Fruit fly (Drosophila melanogaster): ENCODE data around the gene Srp9.

Srp9 gene

DNA sequence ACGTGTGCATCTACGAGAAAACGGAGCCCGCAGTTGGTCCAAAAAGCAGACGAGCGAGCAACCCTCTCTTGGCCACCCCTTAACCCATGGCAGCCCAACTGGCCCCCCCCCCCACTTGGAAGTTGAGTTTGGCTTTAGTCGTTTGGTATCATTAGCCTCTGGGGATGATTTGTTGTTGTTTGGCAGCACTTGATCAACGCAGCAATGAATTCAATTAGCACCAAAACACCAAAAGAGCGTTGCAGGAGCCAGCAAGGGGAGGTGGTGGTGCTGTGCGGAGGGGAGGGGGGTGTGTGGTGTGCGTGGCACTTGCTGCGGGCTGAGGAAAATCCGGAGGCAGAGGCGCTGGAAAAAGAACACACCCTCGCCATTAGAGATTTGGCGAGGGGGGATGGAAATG lies 18.8 kb downstream of the Srp9 start:
- TF ChIP-seq CG12768 (GFP tag; optimal IDR thresholded peaks at IDR 0.05) = no peak
- no peak for TF ChIP-seq CG11617 (GFP tag; optimal IDR thresholded peaks at IDR 0.05)
- TF ChIP-seq pad (GFP tag; optimal IDR thresholded peaks at IDR 0.05) = no peak
- no peak for TF ChIP-seq ovo (GFP tag; optimal IDR thresholded peaks at IDR 0.05)
- no peak for TF ChIP-seq kay (GFP tag; ENCODE audit: borderline replicate concordance)

DNA sequence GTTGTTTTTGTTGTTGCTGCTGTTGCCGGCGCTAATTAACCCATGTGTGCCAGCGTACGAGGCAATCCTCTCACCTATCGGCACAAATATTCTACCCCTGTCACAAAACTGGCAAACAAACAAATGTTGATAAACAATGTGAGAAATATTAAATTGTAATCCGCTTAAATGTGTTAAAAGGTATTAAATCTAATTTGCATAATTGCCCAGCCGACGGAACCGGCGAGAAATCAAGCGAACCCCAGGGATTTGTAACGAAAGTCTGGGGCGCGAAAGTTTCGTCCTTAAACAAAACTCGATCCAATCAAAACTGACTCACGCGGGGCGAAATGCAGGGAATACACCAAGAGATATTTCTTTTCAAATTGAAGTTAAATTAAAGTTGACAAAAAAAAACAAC lies 20.5 kb downstream of the Srp9 start:
- TF ChIP-seq CG5204 (GFP tag; optimal IDR thresholded peaks at IDR 0.05) (no peak), Clk (GFP tag; optimal IDR thresholded peaks at IDR 0.05) (no peak), Crg-1 (GFP tag; optimal IDR thresholded peaks at IDR 0.05) (no peak), cnc (optimal IDR thresholded peaks at IDR 0.05) (no peak), tj (GFP tag; optimal IDR thresholded peaks at IDR 0.05) (no peak), toe (GFP tag; optimal IDR thresholded peaks at IDR 0.05) (no peak), Hr96 (GFP tag; optimal IDR thresholded peaks at IDR 0.05) (no peak), cic (GFP tag; optimal IDR thresholded peaks at IDR 0.05) (no peak), CG11617 (GFP tag; optimal IDR thresholded peaks at IDR 0.05) (no peak), Mnt (GFP tag; optimal IDR thresholded peaks at IDR 0.05) (no peak), pad (GFP tag; optimal IDR thresholded peaks at IDR 0.05) (no peak), CG1620 (GFP tag; optimal IDR thresholded peaks at IDR 0.05) (no peak), CG12768 (GFP tag; optimal IDR thresholded peaks at IDR 0.05) (no peak), kay (GFP tag; ENCODE audit: borderline replicate concordance) (no peak), CG7045 (GFP tag; optimal IDR thresholded peaks at IDR 0.05) (no peak), CG33017 (tag; optimal IDR thresholded peaks at IDR 0.05) (no peak), ovo (GFP tag; optimal IDR thresholded peaks at IDR 0.05) (no peak), CG7101 (tag; optimal IDR thresholded peaks at IDR 0.05) (no peak), CG14711 (tag; optimal IDR thresholded peaks at IDR 0.05) (no peak), bab1 (GFP tag; optimal IDR thresholded peaks at IDR 0.05) (no peak)

DNA sequence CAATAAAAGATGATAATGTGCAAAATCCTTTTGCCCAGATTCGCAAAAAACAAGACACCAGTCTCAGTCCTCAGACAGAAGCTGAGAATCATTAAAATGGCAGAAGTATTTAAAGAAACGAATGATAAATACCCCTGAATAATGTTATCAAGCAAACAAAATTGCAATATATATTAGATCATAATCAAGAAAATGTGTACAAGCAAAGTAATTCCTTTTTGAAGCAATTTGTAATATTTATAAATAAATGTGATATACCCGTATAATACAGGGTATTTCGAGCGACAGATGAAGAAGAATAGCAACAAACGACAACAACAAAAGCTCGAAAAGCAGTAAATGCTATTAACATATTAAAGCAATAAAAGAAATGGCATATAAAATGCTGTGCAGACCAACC lies 21.9 kb downstream of the Srp9 start:
- TF ChIP-seq tj (GFP tag; optimal IDR thresholded peaks at IDR 0.05) = no peak
- no peak for TF ChIP-seq Clk (GFP tag; optimal IDR thresholded peaks at IDR 0.05)
- no peak for TF ChIP-seq CG7101 (tag; optimal IDR thresholded peaks at IDR 0.05)
- no peak for TF ChIP-seq CG33017 (tag; optimal IDR thresholded peaks at IDR 0.05)
- TF ChIP-seq bab1 (GFP tag; optimal IDR thresholded peaks at IDR 0.05) = no peak
- TF ChIP-seq ovo (GFP tag; optimal IDR thresholded peaks at IDR 0.05) = no peak
- TF ChIP-seq cnc (optimal IDR thresholded peaks at IDR 0.05) = no peak
- no peak for TF ChIP-seq kay (GFP tag; ENCODE audit: borderline replicate concordance)
- TF ChIP-seq Crg-1 (GFP tag; optimal IDR thresholded peaks at IDR 0.05) = no peak
- no peak for TF ChIP-seq cic (GFP tag; optimal IDR thresholded peaks at IDR 0.05)
- TF ChIP-seq CG11617 (GFP tag; optimal IDR thresholded peaks at IDR 0.05) = no peak

DNA sequence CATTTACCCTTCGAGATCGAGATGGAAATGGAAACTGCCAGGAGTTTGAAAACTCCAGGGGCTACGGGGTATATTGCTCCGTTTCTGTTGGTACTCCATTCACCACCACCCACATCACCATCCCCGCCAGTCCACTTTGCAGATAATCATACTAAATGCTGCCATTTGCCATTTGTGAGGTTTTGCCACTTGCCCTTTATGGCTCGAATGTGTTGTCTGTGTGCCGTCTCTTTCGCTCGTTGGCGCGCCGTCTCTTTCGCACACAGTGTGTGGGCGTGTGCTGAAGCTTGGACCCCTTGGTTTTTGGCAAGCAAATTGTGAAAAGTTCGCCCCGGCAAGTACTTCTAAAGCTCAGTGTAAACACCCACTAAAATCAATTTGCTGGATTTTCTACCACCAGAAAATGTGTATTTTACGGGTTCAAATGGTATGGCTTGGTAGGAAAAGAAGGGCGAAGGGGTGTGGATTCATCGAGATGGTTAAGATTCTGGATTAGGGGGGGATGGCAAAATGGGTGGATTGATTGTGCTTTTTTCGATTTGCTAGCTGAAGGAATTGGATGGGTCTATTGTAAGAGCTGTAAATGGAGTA lies 22.5 kb downstream of the Srp9 start:
- TF ChIP-seq bab1 (GFP tag; optimal IDR thresholded peaks at IDR 0.05) (no peak), tj (GFP tag; optimal IDR thresholded peaks at IDR 0.05) (no peak), Hr96 (GFP tag; optimal IDR thresholded peaks at IDR 0.05) (no peak), ovo (GFP tag; optimal IDR thresholded peaks at IDR 0.05) (no peak), CG7045 (GFP tag; optimal IDR thresholded peaks at IDR 0.05) (no peak), CG1620 (GFP tag; optimal IDR thresholded peaks at IDR 0.05) (no peak), pad (GFP tag; optimal IDR thresholded peaks at IDR 0.05) (no peak), Mnt (GFP tag; optimal IDR thresholded peaks at IDR 0.05) (no peak), cic (GFP tag; optimal IDR thresholded peaks at IDR 0.05) (no peak), toe (GFP tag; optimal IDR thresholded peaks at IDR 0.05) (no peak), kay (GFP tag; ENCODE audit: borderline replicate concordance) (no peak), CG11617 (GFP tag; optimal IDR thresholded peaks at IDR 0.05) (no peak), CG14711 (tag; optimal IDR thresholded peaks at IDR 0.05) (no peak), Crg-1 (GFP tag; optimal IDR thresholded peaks at IDR 0.05) (no peak)

DNA sequence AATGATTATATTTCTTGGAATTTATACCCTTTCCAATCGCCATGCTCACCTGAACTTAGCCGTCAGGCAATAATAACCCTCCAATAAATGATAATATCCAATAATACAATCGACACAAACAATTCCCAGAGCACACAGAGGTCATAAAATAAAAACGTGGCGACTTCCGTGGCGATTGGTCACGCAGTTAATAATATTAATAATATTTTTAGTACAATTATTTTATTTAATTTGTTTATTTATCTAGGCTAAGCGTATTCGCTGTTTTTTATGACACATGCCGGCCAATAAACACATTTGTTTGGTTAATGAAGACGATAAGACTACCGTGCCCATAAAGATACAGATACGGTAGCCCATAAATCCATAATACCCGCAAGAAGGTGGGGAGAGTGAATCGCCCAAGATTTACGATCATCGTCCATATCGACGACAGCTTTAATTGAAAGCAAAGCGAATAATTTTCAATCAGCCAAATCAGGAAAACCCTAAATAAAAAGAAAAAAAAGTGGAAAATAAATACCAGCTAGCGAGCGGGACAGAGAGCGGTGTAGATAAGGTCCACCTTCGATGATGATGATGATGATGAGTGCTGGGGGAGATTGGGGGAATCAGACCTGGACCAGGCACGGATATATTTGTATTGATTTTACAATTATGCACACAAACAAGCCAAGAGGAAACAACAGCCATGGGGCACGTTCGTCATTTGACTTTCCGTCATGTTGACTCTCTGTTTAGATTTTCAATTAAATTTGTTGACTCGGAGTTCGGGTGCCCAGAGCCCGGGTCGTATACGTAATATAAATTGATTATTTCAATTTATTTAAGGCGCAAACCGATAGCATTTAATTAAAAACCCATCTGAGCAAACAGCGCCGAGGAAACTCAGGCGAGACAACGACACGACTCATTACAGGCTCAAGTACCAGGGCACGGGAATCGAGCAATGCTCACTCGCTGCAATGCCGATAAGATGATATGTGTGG lies 24.8 kb downstream of the Srp9 start:
- TF ChIP-seq CG33017 (tag; optimal IDR thresholded peaks at IDR 0.05) (peak; percentile 66), cnc (optimal IDR thresholded peaks at IDR 0.05) (no peak), CG1620 (GFP tag; optimal IDR thresholded peaks at IDR 0.05) (no peak), Hr96 (GFP tag; optimal IDR thresholded peaks at IDR 0.05) (no peak), CG14711 (tag; optimal IDR thresholded peaks at IDR 0.05) (peak; percentile 25), Crg-1 (GFP tag; optimal IDR thresholded peaks at IDR 0.05) (no peak), CG5204 (GFP tag; optimal IDR thresholded peaks at IDR 0.05) (no peak), ovo (GFP tag; optimal IDR thresholded peaks at IDR 0.05) (no peak), tj (GFP tag; optimal IDR thresholded peaks at IDR 0.05) (peak; percentile 8), Clk (GFP tag; optimal IDR thresholded peaks at IDR 0.05) (peak; percentile 13), CG12768 (GFP tag; optimal IDR thresholded peaks at IDR 0.05) (peak; percentile 62), kay (GFP tag; ENCODE audit: borderline replicate concordance) (peak; percentile 78), Mnt (GFP tag; optimal IDR thresholded peaks at IDR 0.05) (no peak), CG11617 (GFP tag; optimal IDR thresholded peaks at IDR 0.05) (peak; percentile 22), CG7101 (tag; optimal IDR thresholded peaks at IDR 0.05) (peak; percentile 51), CG7045 (GFP tag; optimal IDR thresholded peaks at IDR 0.05) (peak; percentile 75), bab1 (GFP tag; optimal IDR thresholded peaks at IDR 0.05) (no peak), cic (GFP tag; optimal IDR thresholded peaks at IDR 0.05) (peak; percentile 56), toe (GFP tag; optimal IDR thresholded peaks at IDR 0.05) (no peak), pad (GFP tag; optimal IDR thresholded peaks at IDR 0.05) (peak; percentile 22)

Measured in whole organism, adult.